Fruit fly (Drosophila melanogaster) whole organism, prepupa: ENCODE data around the gene CG3698.

Source experiments
- Blimp-1 ChIP-seq: fragments of 200-800 bp; sonication (Bioruptor generic); optimal IDR thresholded peaks from 3 replicates; lab custom pipeline; 2017; ENCODE audit warnings: missing biosample characterization, missing genetic modification characterization, mild to moderate bottlenecking, moderate library complexity, missing genetic modification reagents
- CG10631 ChIP-seq: fragments of 200-800 bp; sonication (Bioruptor generic); optimal IDR thresholded peaks from 2 replicates; lab custom pipeline; 2016; ENCODE audit warnings: missing biosample characterization, missing genetic modification characterization
- CG10669 ChIP-seq: fragments of 200-800 bp; sonication (Bioruptor generic); optimal IDR thresholded peaks from 3 replicates; lab custom pipeline; 2018; ENCODE audit warnings: missing biosample characterization, mild to moderate bottlenecking, missing genetic modification characterization, moderate library complexity
- CG11294 ChIP-seq: fragments of 200-800 bp; sonication (Bioruptor generic); IDR thresholded peaks from 2 replicates; pipeline ENCODE4 v1.3.6; 2022; ENCODE audit warnings: missing biosample characterization, missing genetic modification characterization
- CG11902 ChIP-seq: fragments of 200-800 bp; sonication (Bioruptor generic); optimal IDR thresholded peaks from 3 replicates; lab custom pipeline; 2016; ENCODE audit warnings: missing biosample characterization, missing genetic modification characterization
- CG15336 ChIP-seq: fragments of 200-800 bp; sonication (Bioruptor generic); IDR thresholded peaks from 2 replicates; pipeline ENCODE4 v1.3.6; 2022; ENCODE audit warnings: missing biosample characterization, missing genetic modification characterization
- CG1621 ChIP-seq: fragments of 200-800 bp; sonication (Bioruptor generic); optimal IDR thresholded peaks from 3 replicates; lab custom pipeline; 2018; ENCODE audit warnings: missing biosample characterization, mild to moderate bottlenecking, missing genetic modification characterization
- CG16779 ChIP-seq: fragments of 200-800 bp; sonication (Bioruptor generic); optimal IDR thresholded peaks from 3 replicates; lab custom pipeline; 2017; ENCODE audit warnings: missing biosample characterization, mild to moderate bottlenecking, missing genetic modification characterization
- CG3032 ChIP-seq: fragments of 200-800 bp; optimal IDR thresholded peaks from 2 replicates; lab custom pipeline; 2019; ENCODE audit warnings: missing biosample characterization, mild to moderate bottlenecking, missing genetic modification characterization, moderate library complexity
- CG31627 ChIP-seq: fragments of 200-800 bp; sonication (Bioruptor generic); optimal IDR thresholded peaks from 3 replicates; lab custom pipeline; 2016; ENCODE audit warnings: missing biosample characterization, missing genetic modification characterization
- CG32006 ChIP-seq: fragments of 200-800 bp; sonication (Bioruptor generic); optimal IDR thresholded peaks from 3 replicates; lab custom pipeline; 2017; ENCODE audit warnings: missing biosample characterization, mild to moderate bottlenecking, missing genetic modification characterization
- CG34406 ChIP-seq: fragments of 200-800 bp; sonication (Bioruptor generic); optimal IDR thresholded peaks from 3 replicates; lab custom pipeline; 2016; ENCODE audit warnings: missing biosample characterization, missing genetic modification characterization
- CG4318 ChIP-seq: fragments of 200-800 bp; sonication (Bioruptor generic); optimal IDR thresholded peaks from 3 replicates; lab custom pipeline; 2017; ENCODE audit warnings: missing biosample characterization, mild to moderate bottlenecking, missing genetic modification characterization
- CG6163 ChIP-seq: fragments of 200-800 bp; sonication (Bioruptor generic); IDR thresholded peaks from 3 replicates; pipeline ENCODE4 v1.3.6; 2022; ENCODE audit warnings: missing biosample characterization, missing genetic modification characterization
- CG6276 ChIP-seq: fragments of 200-800 bp; sonication (Bioruptor generic); optimal IDR thresholded peaks from 2 replicates; lab custom pipeline; 2017; ENCODE audit warnings: missing biosample characterization, mild to moderate bottlenecking, missing genetic modification characterization
- CG6808 ChIP-seq: fragments of 200-800 bp; sonication (Bioruptor generic); optimal IDR thresholded peaks from 3 replicates; lab custom pipeline; 2017; ENCODE audit warnings: missing biosample characterization, missing genetic modification characterization, mild to moderate bottlenecking, moderate library complexity, missing genetic modification reagents
- CG6854 ChIP-seq: fragments of 200-800 bp; sonication (Bioruptor generic); optimal IDR thresholded peaks from 2 replicates; lab custom pipeline; 2017; ENCODE audit warnings: missing biosample characterization, mild to moderate bottlenecking, missing genetic modification characterization
- CG7368 ChIP-seq: fragments of 200-800 bp; sonication (Bioruptor generic); optimal IDR thresholded peaks from 3 replicates; lab custom pipeline; 2016; ENCODE audit warnings: missing biosample characterization, missing genetic modification characterization
- CG8319 ChIP-seq: fragments of 200-800 bp; sonication (Bioruptor generic); optimal IDR thresholded peaks from 3 replicates; lab custom pipeline; 2016; ENCODE audit warnings: missing biosample characterization, missing genetic modification characterization
- CG8632 ChIP-seq: fragments of 200-800 bp; sonication (Bioruptor generic); optimal IDR thresholded peaks from 3 replicates; lab custom pipeline; 2016; ENCODE audit warnings: missing biosample characterization, missing genetic modification characterization
- CG9139 ChIP-seq: fragments of 200-800 bp; sonication (Bioruptor generic); optimal IDR thresholded peaks from 3 replicates; lab custom pipeline; 2017; ENCODE audit warnings: missing biosample characterization, mild to moderate bottlenecking, missing genetic modification characterization
- Eip75B ChIP-seq: fragments of 200-800 bp; sonication (Bioruptor generic); optimal IDR thresholded peaks from 3 replicates; lab custom pipeline; 2016; ENCODE audit warnings: missing biosample characterization, missing genetic modification characterization
- Eip93F ChIP-seq: fragments of 200-800 bp; sonication (Bioruptor generic); optimal IDR thresholded peaks from 2 replicates; lab custom pipeline; 2016; ENCODE audit warnings: missing biosample characterization, mild to moderate bottlenecking, missing genetic modification characterization
- Ets21C ChIP-seq: fragments of 200-800 bp; sonication (Bioruptor generic); optimal IDR thresholded peaks from 3 replicates; lab custom pipeline; 2016; ENCODE audit warnings: missing biosample characterization, missing genetic modification characterization
- Ets96B ChIP-seq: fragments of 200-800 bp; optimal IDR thresholded peaks from 2 replicates; lab custom pipeline; 2019; ENCODE audit warnings: missing biosample characterization, mild to moderate bottlenecking, missing genetic modification characterization, moderate library complexity
- Gug ChIP-seq: fragments of 200-800 bp; sonication (Bioruptor generic); IDR thresholded peaks from 2 replicates; pipeline ENCODE4 v1.3.6; 2022; ENCODE audit warnings: missing biosample characterization, missing genetic modification characterization
- Hr38 ChIP-seq: sonication (Bioruptor generic); optimal IDR thresholded peaks from 2 replicates; lab custom pipeline; 2016; ENCODE audit warnings: missing biosample characterization, missing genetic modification characterization
- Hr4 ChIP-seq: fragments of 200-800 bp; sonication (Bioruptor generic); optimal IDR thresholded peaks from 3 replicates; lab custom pipeline; 2016; ENCODE audit warnings: missing biosample characterization, missing genetic modification characterization
- Lpt ChIP-seq: fragments of 200-800 bp; sonication (Bioruptor generic); optimal IDR thresholded peaks from 3 replicates; lab custom pipeline; 2016; ENCODE audit warnings: missing biosample characterization, missing genetic modification characterization
- Met ChIP-seq: fragments of 200-800 bp; sonication (Bioruptor generic); optimal IDR thresholded peaks from 3 replicates; lab custom pipeline; 2016; ENCODE audit warnings: missing biosample characterization, missing genetic modification characterization
- OdsH ChIP-seq: fragments of 200-800 bp; sonication (Bioruptor generic); optimal IDR thresholded peaks from 3 replicates; lab custom pipeline; 2016; ENCODE audit warnings: missing biosample characterization, missing genetic modification characterization
- Smox ChIP-seq: fragments of 200-800 bp; sonication (Bioruptor generic); optimal IDR thresholded peaks from 3 replicates; lab custom pipeline; 2016; ENCODE audit warnings: missing biosample characterization, missing genetic modification characterization
- Sox102F ChIP-seq: fragments of 200-800 bp; sonication (Bioruptor generic); optimal IDR thresholded peaks from 2 replicates; lab custom pipeline; 2016; ENCODE audit warnings: missing biosample characterization, mild to moderate bottlenecking, missing genetic modification characterization
- Sox14 ChIP-seq: fragments of 200-800 bp; sonication (Bioruptor generic); optimal IDR thresholded peaks from 3 replicates; lab custom pipeline; 2016; ENCODE audit warnings: missing biosample characterization, missing genetic modification characterization
- acj6 ChIP-seq: fragments of 200-800 bp; sonication (Bioruptor generic); optimal IDR thresholded peaks from 3 replicates; lab custom pipeline; 2016; ENCODE audit warnings: missing biosample characterization, missing genetic modification characterization
- cyc ChIP-seq: fragments of 200-800 bp; sonication (Bioruptor generic); optimal IDR thresholded peaks from 3 replicates; lab custom pipeline; 2016; ENCODE audit warnings: missing biosample characterization, missing genetic modification characterization
- dac ChIP-seq: fragments of 200-800 bp; sonication (Bioruptor generic); optimal IDR thresholded peaks from 2 replicates; lab custom pipeline; 2017; ENCODE audit warnings: missing biosample characterization, mild to moderate bottlenecking, missing genetic modification characterization
- dsx ChIP-seq: fragments of 200-800 bp; optimal IDR thresholded peaks from 3 replicates; lab custom pipeline; 2019; ENCODE audit warnings: missing biosample characterization, mild to moderate bottlenecking, missing genetic modification characterization, moderate library complexity; ENCODE audit not compliant: poor library complexity, severe bottlenecking
- eg ChIP-seq: fragments of 200-800 bp; sonication (Bioruptor generic); IDR thresholded peaks from 3 replicates; pipeline ENCODE4 v1.3.6; 2022; ENCODE audit warnings: missing biosample characterization, missing genetic modification characterization
- fd85E ChIP-seq: fragments of 200-800 bp; sonication (Bioruptor generic); optimal IDR thresholded peaks from 3 replicates; lab custom pipeline; 2016; ENCODE audit warnings: missing biosample characterization, missing genetic modification characterization
- fkh ChIP-seq: fragments of 200-800 bp; sonication (Bioruptor generic); optimal IDR thresholded peaks from 3 replicates; lab custom pipeline; 2017; ENCODE audit warnings: missing biosample characterization, mild to moderate bottlenecking, missing genetic modification characterization, moderate library complexity
- lz ChIP-seq: fragments of 200-800 bp; sonication (Bioruptor generic); optimal IDR thresholded peaks from 3 replicates; lab custom pipeline; 2016; ENCODE audit warnings: missing biosample characterization, missing genetic modification characterization
- pdm3 ChIP-seq: fragments of 200-800 bp; sonication (Bioruptor generic); optimal IDR thresholded peaks from 3 replicates; lab custom pipeline; 2016; ENCODE audit warnings: missing biosample characterization, missing genetic modification characterization
- ss ChIP-seq, 2 experiments: fragments of 200-800 bp; sonication (Bioruptor generic); optimal IDR thresholded peaks; 2 replicates in 1 of 2; 3 replicates in 1 of 2; lab custom pipeline; 2017 to 2018; ENCODE audit warnings: mild to moderate bottlenecking in 2 of 2, missing biosample characterization in 2 of 2, missing genetic modification characterization in 2 of 2, moderate library complexity in 1 of 2
- topi ChIP-seq: fragments of 200-800 bp; sonication (Bioruptor generic); optimal IDR thresholded peaks from 3 replicates; lab custom pipeline; 2016; ENCODE audit warnings: missing biosample characterization, missing genetic modification characterization

The CG3698 gene

DNA sequence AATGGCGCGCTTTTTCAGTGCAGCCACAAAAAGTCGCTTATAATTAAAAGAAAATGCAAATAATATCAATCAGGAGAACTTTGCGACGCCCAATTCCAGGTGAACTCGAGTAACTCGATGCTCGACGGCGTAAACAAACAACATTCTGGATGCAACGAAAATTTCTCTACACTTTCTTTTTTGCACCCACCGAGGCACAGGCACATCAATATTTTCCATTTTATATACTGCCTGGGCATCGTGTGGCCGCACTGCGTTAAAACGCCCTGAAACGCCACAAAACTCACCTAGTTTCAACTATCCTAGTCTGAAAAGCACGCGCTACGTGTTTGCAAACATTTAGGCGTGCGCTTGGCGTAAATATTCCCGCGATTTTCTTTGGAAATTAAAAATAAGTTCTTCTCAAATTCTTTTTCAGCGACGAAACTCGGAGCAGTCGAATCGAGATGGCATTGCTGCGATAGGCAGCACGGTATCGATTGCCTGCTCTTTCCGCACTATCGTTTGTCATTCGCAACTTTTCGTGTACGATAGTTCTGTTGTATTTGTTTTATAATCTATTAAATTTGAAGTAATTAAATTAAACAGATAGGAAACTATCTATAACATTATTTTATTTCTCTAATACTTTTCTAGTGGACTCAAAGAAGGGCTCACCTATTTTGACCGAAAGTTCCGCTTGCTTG lies 12.3 kb downstream of the CG3698 start, which contains the start of gene Pcif1 (continued):
- TF ChIP-seq OdsH (GFP tag; lab: Kevin White, UChicago), result no peak
- TF ChIP-seq Lpt (GFP tag; lab: Kevin White, UChicago), result no peak
- TF ChIP-seq Met (GFP tag; lab: Kevin White, UChicago), result no peak
- TF ChIP-seq cyc (GFP tag; lab: Kevin White, UChicago), result no peak
- no peak for TF ChIP-seq CG8632 (GFP tag; lab: Kevin White, UChicago)
- no peak for TF ChIP-seq CG15336 (GFP tag; lab: Robert Waterston, UW)
- TF ChIP-seq fd85E, result no peak
- no peak for TF ChIP-seq CG6163 (GFP tag; lab: Robert Waterston, UW)
- TF ChIP-seq Gug (GFP tag; lab: Robert Waterston, UW), result no peak
- no peak for TF ChIP-seq Ets21C (GFP tag; lab: Kevin White, UChicago)
- no peak for TF ChIP-seq CG11902
- TF ChIP-seq CG10669 (GFP tag; lab: Kevin White, UChicago), result no peak
- no peak for TF ChIP-seq acj6 (GFP tag; lab: Kevin White, UChicago)
- peak; percentile 28 for TF ChIP-seq lz
- no peak for TF ChIP-seq CG3032 (tag; lab: Kevin White, UChicago)
- no peak for TF ChIP-seq CG4318 (GFP tag; lab: Kevin White, UChicago)
- TF ChIP-seq Smox (GFP tag; lab: Kevin White, UChicago), result no peak
- no peak for TF ChIP-seq dsx (GFP tag; lab: Kevin White, UChicago)
- no peak for TF ChIP-seq CG10631 (GFP tag; lab: Kevin White, UChicago)
- no peak for TF ChIP-seq CG16779 (tag; lab: Kevin White, UChicago)
- TF ChIP-seq CG6808 (GFP tag; lab: Kevin White, UChicago), result no peak
- TF ChIP-seq fkh (GFP tag; lab: Kevin White, UChicago), result peak; percentile 67
- TF ChIP-seq CG7368 (GFP tag; lab: Kevin White, UChicago), result no peak
- TF ChIP-seq dac, result no peak
- TF ChIP-seq Sox14 (GFP tag; lab: Kevin White, UChicago), result peak; percentile 14
- no peak for TF ChIP-seq Blimp-1 (GFP tag; lab: Kevin White, UChicago)
- TF ChIP-seq Sox102F (GFP tag; lab: Kevin White, UChicago), result peak; percentile 36
- no peak for TF ChIP-seq ss (GFP tag; optimal IDR thresholded peaks at IDR 0.05; lab: Kevin White, UChicago)

DNA sequence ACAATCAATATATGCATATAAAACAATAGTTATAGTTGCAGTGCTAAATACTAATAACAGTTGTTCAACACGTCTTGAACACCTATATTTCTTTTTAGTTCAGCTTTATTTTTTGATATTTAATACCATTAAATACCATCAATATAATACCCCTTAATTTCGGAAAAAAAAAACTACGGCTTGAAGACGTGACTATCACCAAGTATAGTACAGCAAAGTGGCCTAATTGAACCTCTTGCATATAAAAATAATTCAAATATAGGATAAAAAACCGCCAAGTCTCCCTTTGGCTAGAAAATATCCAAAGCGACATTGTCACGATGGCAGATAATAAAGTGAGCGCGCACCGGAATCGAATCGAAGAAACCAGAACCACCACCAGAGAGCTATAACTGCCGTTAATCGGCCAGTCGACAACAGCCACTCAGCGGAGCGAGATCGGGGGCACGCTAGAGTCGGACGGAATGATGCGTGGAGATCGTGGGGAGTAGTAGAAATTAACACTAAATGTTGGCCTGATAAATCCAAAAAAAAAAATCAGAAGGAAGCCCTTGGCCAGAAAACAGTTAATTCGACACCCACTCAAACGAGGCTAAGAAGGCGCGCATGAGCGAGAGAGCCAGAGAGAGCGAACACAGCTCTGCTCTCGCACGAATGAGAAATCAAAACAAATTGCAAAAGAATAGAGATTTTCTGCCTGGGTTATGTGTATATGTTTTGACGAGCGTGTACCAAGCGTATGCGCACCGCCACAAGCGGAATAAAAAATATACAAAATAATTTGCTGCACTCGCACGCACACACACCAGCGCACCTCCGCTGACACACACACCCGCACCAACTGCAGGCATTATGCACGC lies 13.1 kb downstream of the CG3698 start:
- TF ChIP-seq dac (no peak), Sox14 (GFP tag; lab: Kevin White, UChicago) (peak; percentile 43), CG11902 (no peak), Hr4 (GFP tag; lab: Kevin White, UChicago) (peak; percentile 69), fkh (GFP tag; lab: Kevin White, UChicago) (peak; percentile 6), CG34406 (GFP tag; lab: Kevin White, UChicago) (peak; percentile 32), CG6808 (GFP tag; lab: Kevin White, UChicago) (peak; percentile 57), CG1621 (tag; lab: Kevin White, UChicago) (no peak), eg (GFP tag; lab: Robert Waterston, UW) (no peak), Hr38 (GFP tag; lab: Kevin White, UChicago) (no peak), CG4318 (GFP tag; lab: Kevin White, UChicago) (no peak), CG9139 (GFP tag; lab: Kevin White, UChicago) (no peak), topi (GFP tag; lab: Kevin White, UChicago) (peak; percentile 48), cyc (GFP tag; lab: Kevin White, UChicago) (peak; percentile 15), acj6 (GFP tag; lab: Kevin White, UChicago) (no peak), Smox (GFP tag; lab: Kevin White, UChicago) (peak; percentile 57), CG32006 (GFP tag; lab: Kevin White, UChicago) (peak; percentile 68), CG11294 (GFP tag; lab: Robert Waterston, UW) (no peak), CG6854 (GFP tag; lab: Kevin White, UChicago) (no peak), CG8319 (GFP tag; lab: Kevin White, UChicago) (no peak), Eip93F (GFP tag; lab: Kevin White, UChicago) (peak; percentile 57), pdm3 (GFP tag; lab: Kevin White, UChicago) (peak; percentile 55), Ets21C (GFP tag; lab: Kevin White, UChicago) (no peak), CG7368 (GFP tag; lab: Kevin White, UChicago) (no peak), Eip75B (GFP tag; lab: Kevin White, UChicago) (peak; percentile 28), CG8632 (GFP tag; lab: Kevin White, UChicago) (peak; percentile 30), CG6276 (GFP tag; lab: Kevin White, UChicago) (peak; percentile 36), Ets96B (peak; percentile 19), Met (GFP tag; lab: Kevin White, UChicago) (peak; percentile 55), CG31627 (GFP tag; lab: Kevin White, UChicago) (peak; percentile 25), ss (GFP tag; optimal IDR thresholded peaks at IDR 0.05; lab: Kevin White, UChicago) (peak; percentile 44 to 60)
